Worm (Caenorhabditis elegans) whole organism, L1 larva: Measurements from ENCODE around the gene nud-1.

Source experiments
- C34B4.2 ChIP-seq: sonication (generic microtip); optimal IDR thresholded peaks from 2 replicates; lab custom pipeline; 2017; ENCODE audit warnings: mild to moderate bottlenecking, missing genetic modification characterization, missing compliant biosample characterization
- F16B12.6 ChIP-seq: fragments of 150-350 bp; optimal IDR thresholded peaks from 2 replicates; lab custom pipeline; 2014; ENCODE audit warnings: missing biosample characterization, missing genetic modification characterization
- aha-1 ChIP-seq: fragments of 150-350 bp; optimal IDR thresholded peaks from 2 replicates; lab custom pipeline; 2014; ENCODE audit warnings: missing biosample characterization, missing genetic modification characterization
- aly-2 ChIP-seq: fragments of 150-350 bp; optimal IDR thresholded peaks from 2 replicates; lab custom pipeline; 2014; ENCODE audit warnings: missing biosample characterization, missing genetic modification characterization
- ama-1 ChIP-seq: fragments of 150-350 bp; optimal IDR thresholded peaks from 2 replicates; lab custom pipeline; 2014
- ceh-63 ChIP-seq: fragments of 200-800 bp; sonication (Bioruptor generic); optimal IDR thresholded peaks from 2 replicates; lab custom pipeline; 2018; ENCODE audit warnings: mild to moderate bottlenecking, missing genetic modification characterization, missing compliant biosample characterization
- ceh-8 ChIP-seq: fragments of 200-800 bp; sonication (Bioruptor generic); optimal IDR thresholded peaks from 2 replicates; lab custom pipeline; 2018; ENCODE audit warnings: mild to moderate bottlenecking, missing genetic modification characterization, moderate library complexity, missing compliant biosample characterization
- ceh-82 ChIP-seq, 3 experiments: fragments of 150-350 bp in 1 of 3; sonication (generic microtip) in 2 of 3; optimal IDR thresholded peaks; 2 replicates each; lab custom pipeline; 2014 to 2017; ENCODE audit warnings: missing biosample characterization in 3 of 3, missing genetic modification characterization in 3 of 3
- dpl-1 ChIP-seq, 3 experiments: fragments of 150-350 bp in 2 of 3; sonication (generic microtip) in 1 of 3; optimal IDR thresholded peaks; 2 replicates each; lab custom pipeline; 2014 to 2017; ENCODE audit warnings: missing biosample characterization in 3 of 3, missing genetic modification characterization in 3 of 3, missing genetic modification reagents in 3 of 3
- dsc-1 ChIP-seq: sonication (generic microtip); optimal IDR thresholded peaks from 2 replicates; lab custom pipeline; 2016; ENCODE audit warnings: mild to moderate bottlenecking, missing genetic modification characterization, missing compliant biosample characterization
- efl-3 ChIP-seq: fragments of 200-800 bp; sonication (Bioruptor generic); optimal IDR thresholded peaks from 2 replicates; lab custom pipeline; 2018; ENCODE audit warnings: mild to moderate bottlenecking, missing genetic modification characterization, missing compliant biosample characterization
- ets-5 ChIP-seq: fragments of 200-800 bp; sonication (Bioruptor generic); IDR thresholded peaks from 2 replicates; pipeline ENCODE4 v1.3.6; 2022; ENCODE audit warnings: missing genetic modification characterization, missing compliant biosample characterization
- fkh-4 ChIP-seq: sonication (generic microtip); optimal IDR thresholded peaks from 2 replicates; lab custom pipeline; 2016; ENCODE audit warnings: missing compliant biosample characterization, missing genetic modification characterization, borderline replicate concordance
- fkh-8 ChIP-seq: sonication (generic microtip); optimal IDR thresholded peaks from 2 replicates; lab custom pipeline; 2016; ENCODE audit warnings: mild to moderate bottlenecking, missing genetic modification characterization, missing compliant biosample characterization
- grh-1 ChIP-seq: fragments of 200-800 bp; sonication (Bioruptor generic); IDR thresholded peaks from 2 replicates; pipeline ENCODE4 v1.3.6; 2022; ENCODE audit warnings: missing genetic modification reagents, missing genetic modification characterization, missing compliant biosample characterization
- hlh-17 ChIP-seq: fragments of 200-800 bp; sonication (Bioruptor generic); optimal IDR thresholded peaks from 2 replicates; lab custom pipeline; 2018; ENCODE audit warnings: missing genetic modification characterization, mild to moderate bottlenecking, missing compliant biosample characterization, moderate library complexity, borderline replicate concordance
- hpl-2 ChIP-seq: fragments of 150-350 bp; optimal IDR thresholded peaks from 2 replicates; lab custom pipeline; 2014; ENCODE audit warnings: missing biosample characterization, missing genetic modification reagents, missing genetic modification characterization
- isw-1 ChIP-seq: fragments of 200-800 bp; sonication (Bioruptor generic); IDR thresholded peaks from 2 replicates; pipeline ENCODE4 v1.3.6; 2022; ENCODE audit warnings: missing genetic modification characterization, missing compliant biosample characterization
- jun-1 ChIP-seq: fragments of 150-350 bp; optimal IDR thresholded peaks from 2 replicates; lab custom pipeline; 2014; ENCODE audit warnings: missing biosample characterization, missing genetic modification reagents, missing genetic modification characterization
- lin-13 ChIP-seq: fragments of 150-350 bp; optimal IDR thresholded peaks from 2 replicates; lab custom pipeline; 2014; ENCODE audit warnings: missing biosample characterization, missing genetic modification reagents, missing genetic modification characterization
- lin-14 ChIP-seq: fragments of 200-800 bp; sonication (Bioruptor generic); optimal IDR thresholded peaks from 2 replicates; lab custom pipeline; 2018; ENCODE audit warnings: mild to moderate bottlenecking, missing genetic modification characterization, moderate library complexity, missing compliant biosample characterization
- lin-39 ChIP-seq: fragments of 150-350 bp; optimal IDR thresholded peaks from 2 replicates; lab custom pipeline; 2014; ENCODE audit warnings: missing biosample characterization, missing genetic modification reagents, missing genetic modification characterization
- lsy-2 ChIP-seq, 2 experiments: fragments of 150-350 bp; optimal IDR thresholded peaks; 2 replicates each; lab custom pipeline; 2014; ENCODE audit warnings: missing biosample characterization in 2 of 2, missing genetic modification characterization in 2 of 2
- mab-9 ChIP-seq: fragments of 200-800 bp; sonication (Bioruptor generic); IDR thresholded peaks from 2 replicates; pipeline ENCODE4 v1.3.6; 2022; ENCODE audit warnings: missing genetic modification reagents, missing genetic modification characterization, missing compliant biosample characterization
- mdl-1 ChIP-seq, 2 experiments: fragments of 150-350 bp; optimal IDR thresholded peaks; 2 replicates each; lab custom pipeline; 2014 to 2017; ENCODE audit warnings: missing biosample characterization in 2 of 2, missing genetic modification characterization in 2 of 2, inconsistent platforms in 1 of 2
- mef-2 ChIP-seq: fragments of 150-350 bp; optimal IDR thresholded peaks from 2 replicates; lab custom pipeline; 2014; ENCODE audit warnings: missing biosample characterization, missing genetic modification characterization
- nhr-11 ChIP-seq: fragments of 150-350 bp; optimal IDR thresholded peaks from 2 replicates; lab custom pipeline; 2014; ENCODE audit warnings: missing biosample characterization, missing genetic modification characterization
- nhr-20 ChIP-seq: sonication (generic microtip); optimal IDR thresholded peaks from 2 replicates; lab custom pipeline; 2016; ENCODE audit warnings: mild to moderate bottlenecking, missing genetic modification characterization, missing compliant biosample characterization
- nhr-237 ChIP-seq: fragments of 150-350 bp; optimal IDR thresholded peaks from 2 replicates; lab custom pipeline; 2014; ENCODE audit warnings: missing biosample characterization, missing genetic modification characterization
- nhr-47 ChIP-seq: sonication (generic microtip); optimal IDR thresholded peaks from 2 replicates; lab custom pipeline; 2016; ENCODE audit warnings: mild to moderate bottlenecking, missing genetic modification characterization, moderate library complexity, missing compliant biosample characterization
- nhr-71 ChIP-seq: sonication (generic microtip); optimal IDR thresholded peaks from 2 replicates; lab custom pipeline; 2016; ENCODE audit warnings: mild to moderate bottlenecking, missing genetic modification characterization, moderate library complexity, missing compliant biosample characterization
- nhr-77 ChIP-seq: fragments of 150-350 bp; optimal IDR thresholded peaks from 2 replicates; lab custom pipeline; 2014; ENCODE audit warnings: missing biosample characterization, missing genetic modification characterization
- nhr-85 ChIP-seq: sonication (generic microtip); peaks from one replicate; lab custom pipeline; 2016; ENCODE audit warnings: missing genetic modification characterization, inconsistent platforms, missing compliant biosample characterization
- nhr-90 ChIP-seq: sonication (generic microtip); optimal IDR thresholded peaks from 2 replicates; lab custom pipeline; 2016; ENCODE audit warnings: mild to moderate bottlenecking, missing genetic modification characterization, missing compliant biosample characterization; ENCODE audit not compliant: poor library complexity
- skn-1 ChIP-seq: fragments of 150-350 bp; optimal IDR thresholded peaks from 2 replicates; lab custom pipeline; 2014; ENCODE audit warnings: missing biosample characterization, missing genetic modification characterization
- snpc-4 ChIP-seq: fragments of 150-350 bp; optimal IDR thresholded peaks from 2 replicates; lab custom pipeline; 2014; ENCODE audit warnings: missing biosample characterization, missing genetic modification characterization
- snu-23 ChIP-seq: sonication (generic microtip); optimal IDR thresholded peaks from 2 replicates; lab custom pipeline; 2016; ENCODE audit warnings: missing genetic modification characterization, missing compliant biosample characterization
- sptf-1 ChIP-seq: fragments of 150-350 bp; optimal IDR thresholded peaks from 2 replicates; lab custom pipeline; 2014; ENCODE audit warnings: missing biosample characterization, missing genetic modification characterization
- swsn-7 ChIP-seq: sonication (generic microtip); optimal IDR thresholded peaks from 2 replicates; lab custom pipeline; 2016; ENCODE audit warnings: missing genetic modification characterization, missing compliant biosample characterization
- tbx-2 ChIP-seq: sonication (generic microtip); optimal IDR thresholded peaks from 2 replicates; lab custom pipeline; 2016; ENCODE audit warnings: missing genetic modification characterization, missing compliant biosample characterization
- unc-130 ChIP-seq: fragments of 150-350 bp; optimal IDR thresholded peaks from 2 replicates; lab custom pipeline; 2017; ENCODE audit warnings: missing biosample characterization, missing genetic modification characterization, inconsistent platforms
- unc-98 ChIP-seq: fragments of 200-800 bp; sonication (Bioruptor generic); IDR thresholded peaks from 2 replicates; pipeline ENCODE4 v1.3.6; 2022; ENCODE audit warnings: missing genetic modification characterization, missing compliant biosample characterization
- vab-15 ChIP-seq: sonication (generic microtip); optimal IDR thresholded peaks from 2 replicates; lab custom pipeline; 2017; ENCODE audit warnings: missing genotype, mild to moderate bottlenecking, missing genetic modification characterization, missing compliant biosample characterization
- zip-4 ChIP-seq: fragments of 200-800 bp; sonication (Bioruptor generic); optimal IDR thresholded peaks from 2 replicates; lab custom pipeline; 2018; ENCODE audit warnings: mild to moderate bottlenecking, missing genetic modification characterization, moderate library complexity, missing compliant biosample characterization

nud-1 gene

DNA sequence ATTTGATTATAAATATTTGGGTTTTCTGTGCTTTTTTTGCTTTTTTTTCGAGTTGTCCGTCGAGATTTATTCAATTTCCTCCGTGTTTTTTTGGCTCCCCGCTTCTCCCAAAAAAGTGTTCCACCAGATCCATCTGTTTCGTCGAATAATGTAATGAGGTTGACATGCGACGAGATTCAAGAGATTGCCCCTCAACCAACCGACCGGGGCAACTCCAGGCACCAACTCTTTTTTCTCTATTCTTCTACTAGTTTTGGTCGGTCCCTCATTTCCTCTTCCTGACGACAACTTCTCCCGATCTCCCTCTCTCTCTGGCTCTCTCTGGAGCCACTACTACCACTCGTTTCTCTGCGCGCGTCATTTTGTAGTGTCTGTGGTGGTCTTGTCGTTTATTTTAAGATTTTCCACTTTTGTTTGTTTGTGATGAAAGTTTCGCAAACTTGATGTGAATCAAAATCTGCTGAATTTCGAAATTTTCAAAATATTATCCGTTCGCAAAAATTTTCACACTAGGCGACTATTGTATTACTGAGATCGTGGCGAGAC, 6.5 kb downstream of the nud-1 start (continued):
- no peak for TF ChIP-seq hlh-17 (GFP tag; lab: Kevin White, UChicago)
- TF ChIP-seq dsc-1, result peak; percentile 66
- no peak for TF ChIP-seq zip-4
- no peak for TF ChIP-seq mab-9 (GFP tag; lab: Robert Waterston, UW)
- peak; percentile 1 for TF ChIP-seq fkh-4 (tag; lab: Kevin White, UChicago)
- TF ChIP-seq fkh-8 (tag; lab: Kevin White, UChicago), result peak; percentile 9
- TF ChIP-seq ama-1 (lab: Kevin White, UChicago), result no peak
- no peak for TF ChIP-seq nhr-237
- no peak for TF ChIP-seq unc-130 (tag; lab: Kevin White, UChicago)
- no peak for TF ChIP-seq nhr-11 (tag; lab: Kevin White, UChicago)
- no peak for TF ChIP-seq lin-39 (tag; lab: Kevin White, UChicago)
- no peak for TF ChIP-seq sptf-1 (tag; lab: Kevin White, UChicago)
- no peak for TF ChIP-seq mef-2 (tag; lab: Kevin White, UChicago)
- TF ChIP-seq isw-1 (GFP tag; lab: Robert Waterston, UW), result 0 out of 2 replicates have a peak, but pooled peaks have one; percentile 12
- TF ChIP-seq tbx-2, result peak; percentile 28
- TF ChIP-seq dpl-1 (GFP tag; optimal IDR thresholded peaks at IDR 0.05; lab: Kevin White, UChicago), result no peak
- TF ChIP-seq snpc-4 (tag; lab: Kevin White, UChicago), result no peak
- no peak for TF ChIP-seq ceh-8 (GFP tag; lab: Kevin White, UChicago)
- peak in 2 of 3 experiments; percentile 7 to 48 for TF ChIP-seq ceh-82 (tag; optimal IDR thresholded peaks at IDR 0.05; lab: Kevin White, UChicago)
- no peak for TF ChIP-seq jun-1
- no peak for TF ChIP-seq ceh-63
- no peak for TF ChIP-seq vab-15
- no peak for TF ChIP-seq snu-23

DNA sequence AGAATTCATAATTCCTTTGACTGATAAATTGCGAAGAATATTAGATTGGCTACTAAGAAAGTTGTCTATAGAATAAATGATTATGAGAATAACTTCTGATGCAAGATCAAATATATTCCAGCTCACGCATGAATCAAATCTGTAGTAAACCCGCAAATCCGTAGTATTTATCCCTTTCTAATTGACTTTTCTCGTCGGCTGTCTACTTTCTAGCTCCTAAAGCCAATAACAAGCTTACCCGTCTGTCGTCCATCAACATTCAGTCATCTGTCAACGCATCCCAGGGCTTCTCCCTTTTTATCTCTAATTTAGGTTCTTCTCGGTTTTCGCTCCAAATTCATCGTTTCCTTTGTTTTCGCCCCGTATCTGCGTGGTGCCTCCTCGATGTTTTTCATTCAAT, 7.6 kb downstream of the nud-1 start:
- TF ChIP-seq ets-5 (GFP tag; lab: Robert Waterston, UW) (no peak), nhr-90 (tag; lab: Kevin White, UChicago) (no peak), nhr-77 (no peak), dsc-1 (peak; percentile 78), efl-3 (GFP tag; lab: Kevin White, UChicago) (no peak), ceh-82 (tag; optimal IDR thresholded peaks at IDR 0.05; lab: Kevin White, UChicago) (peak in 1 of 3 experiments; percentile 6), fkh-8 (tag; lab: Kevin White, UChicago) (peak; percentile 21), nhr-47 (tag; lab: Kevin White, UChicago) (peak; percentile 28), nhr-20 (tag; lab: Kevin White, UChicago) (no peak), aha-1 (tag; lab: Kevin White, UChicago) (no peak), nhr-71 (tag; lab: Kevin White, UChicago) (peak; percentile 10)
- TF ChIP-seq, all 84 proteins: peak for 5

DNA sequence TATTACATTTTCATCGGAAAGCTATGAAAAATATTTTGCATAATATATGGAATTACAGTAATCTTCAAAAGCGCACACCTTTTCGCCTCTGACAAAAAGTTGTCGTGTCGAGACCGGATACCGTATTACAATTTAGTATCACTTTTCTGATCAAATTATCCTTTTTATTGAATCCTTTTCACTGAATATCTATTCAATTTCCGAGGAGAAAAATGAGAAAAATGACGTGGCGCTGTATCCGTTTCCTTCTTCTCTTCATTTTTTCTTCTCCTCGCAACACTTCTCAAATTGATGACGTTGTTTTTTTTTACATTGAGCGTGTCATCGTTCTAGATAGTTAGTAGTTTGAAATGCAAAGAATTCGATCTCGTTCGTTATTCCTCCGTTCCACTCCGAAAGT, 9.6 kb downstream of the nud-1 start:
- TF ChIP-seq lin-14 (GFP tag; lab: Kevin White, UChicago), result peak; percentile 66
- peak in 1 of 2 experiments; percentile 12 for TF ChIP-seq lsy-2 (tag; optimal IDR thresholded peaks at IDR 0.05; lab: Kevin White, UChicago)
- TF ChIP-seq aly-2 (tag; lab: Kevin White, UChicago), result no peak
- TF ChIP-seq nhr-71 (tag; lab: Kevin White, UChicago), result peak; percentile 3

DNA sequence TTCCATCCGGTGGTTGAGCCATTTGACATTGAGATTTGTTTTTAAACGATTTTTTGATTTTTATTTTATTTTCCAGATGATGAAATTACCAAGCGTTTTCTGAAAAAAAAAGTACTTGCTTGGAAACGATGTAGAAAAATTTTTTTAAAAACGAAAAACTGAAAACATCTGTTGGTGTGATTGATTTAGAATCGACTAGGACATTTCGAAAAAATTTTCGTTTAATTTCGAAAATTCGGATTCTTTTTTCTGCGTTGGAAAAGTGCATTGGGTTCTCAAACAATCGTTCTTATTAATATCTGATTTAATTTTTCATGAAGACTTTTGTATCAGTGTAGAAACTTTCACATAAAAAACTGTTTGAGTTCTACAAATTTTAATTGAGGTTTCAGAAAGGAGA, 17.9 kb downstream of the nud-1 start, which contains the start of gene F53A2.9:
Gene F53A2.9, minus strand, starts transcription at position 101 of the 400 bp plus-strand sequence.
- no peak for TF ChIP-seq lin-13 (GFP tag; lab: Kevin White, UChicago)
- no peak for TF ChIP-seq F16B12.6 (tag; lab: Kevin White, UChicago)
- no peak for TF ChIP-seq hpl-2
- no peak for TF ChIP-seq skn-1 (tag; lab: Kevin White, UChicago)
- no peak for TF ChIP-seq C34B4.2 (tag; lab: Kevin White, UChicago)
- TF ChIP-seq grh-1 (GFP tag; lab: Robert Waterston, UW), result no peak
- no peak for TF ChIP-seq unc-98 (GFP tag; lab: Robert Waterston, UW)
- TF ChIP-seq mdl-1 (tag; optimal IDR thresholded peaks at IDR 0.05; lab: Kevin White, UChicago), result no peak
- no peak for TF ChIP-seq dpl-1 (GFP tag; optimal IDR thresholded peaks at IDR 0.05; lab: Kevin White, UChicago)
- TF ChIP-seq swsn-7 (tag; lab: Kevin White, UChicago), result no peak
- TF ChIP-seq nhr-85 (tag; lab: Kevin White, UChicago), result no peak
- no peak for TF ChIP-seq sptf-1 (tag; lab: Kevin White, UChicago)
- TF ChIP-seq hlh-17 (GFP tag; lab: Kevin White, UChicago), result no peak
- no peak for TF ChIP-seq ama-1 (lab: Kevin White, UChicago)
